Worm (Caenorhabditis elegans): Measurements from ENCODE around the gene F14H12.3.

Gene F14H12.3

DNA sequence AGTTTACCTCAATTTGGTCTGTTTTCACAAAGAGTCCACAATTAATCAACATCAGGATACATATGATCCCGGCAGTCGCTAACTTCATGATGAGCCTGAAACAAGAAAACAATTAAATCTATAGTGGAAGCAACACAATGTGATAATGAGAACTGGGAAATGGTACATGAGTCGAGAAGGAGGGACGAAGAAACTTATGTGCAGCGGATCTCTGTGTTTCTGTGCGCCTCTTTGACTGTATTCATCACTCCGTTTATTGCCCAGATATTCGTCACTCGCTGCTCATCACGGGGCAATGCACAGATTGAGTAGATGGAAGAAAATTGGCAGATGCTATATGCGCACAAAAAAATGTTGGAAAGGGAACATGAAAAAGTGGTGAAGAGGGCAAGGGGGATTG, 22.2 kb downstream of the F14H12.3 start, which contains the start of gene R160.3:
Gene R160.3, minus strand, starts transcription at position 101 of the 400 bp plus-strand sequence.
- TF ChIP-seq snu-23 (GFP tag; optimal IDR thresholded peaks at IDR 0.05) (no peak), F16B12.6 (tag; optimal IDR thresholded peaks at IDR 0.05) (no peak), sptf-1 (tag; optimal IDR thresholded peaks at IDR 0.05) (no peak), Y116A8C.19 (tag; optimal IDR thresholded peaks at IDR 0.05; ENCODE audit: borderline replicate concordance) (no peak), pax-3 (tag; optimal IDR thresholded peaks at IDR 0.05) (no peak), nhr-77 (tag; optimal IDR thresholded peaks at IDR 0.05) (no peak), ceh-63 (GFP tag; optimal IDR thresholded peaks at IDR 0.05) (no peak), snpc-4 (tag; optimal IDR thresholded peaks at IDR 0.05) (no peak), swsn-7 (tag; optimal IDR thresholded peaks at IDR 0.05) (no peak), elt-3 (tag; optimal IDR thresholded peaks at IDR 0.05) (no peak), lin-15B (tag; optimal IDR thresholded peaks at IDR 0.05) (no peak), pqm-1 (tag; optimal IDR thresholded peaks at IDR 0.05) (no peak), ama-1 (optimal IDR thresholded peaks at IDR 0.05) (no peak), skn-1 (tag; optimal IDR thresholded peaks at IDR 0.05) (no peak), nhr-12 (tag; optimal IDR thresholded peaks at IDR 0.05) (no peak), blmp-1 (tag; optimal IDR thresholded peaks at IDR 0.05) (no peak), dsc-1 (tag; optimal IDR thresholded peaks at IDR 0.05) (no peak), jun-1 (tag; optimal IDR thresholded peaks at IDR 0.05) (no peak)

ce11 chrX:4367414-4367813, 23.4 kb downstream of the F14H12.3 start, which contains the start of gene R160.10:
Gene R160.10 (minus strand): TSS chrX:4367514.
- TF ChIP-seq egl-27 (tag; optimal IDR thresholded peaks at IDR 0.05) (no peak), isw-1 (GFP tag; IDR thresholded peaks at IDR 0.05) (no peak), unc-86 (tag; optimal IDR thresholded peaks at IDR 0.05) (no peak), elt-3 (tag; optimal IDR thresholded peaks at IDR 0.05) (no peak), hlh-4 (tag; optimal IDR thresholded peaks at IDR 0.05) (no peak), ama-1 (optimal IDR thresholded peaks at IDR 0.05) (no peak), mab-9 (GFP tag; IDR thresholded peaks at IDR 0.05) (no peak), snpc-4 (tag; optimal IDR thresholded peaks at IDR 0.05) (no peak), snu-23 (GFP tag; optimal IDR thresholded peaks at IDR 0.05) (no peak), nhr-47 (tag; optimal IDR thresholded peaks at IDR 0.05) (no peak)

DNA sequence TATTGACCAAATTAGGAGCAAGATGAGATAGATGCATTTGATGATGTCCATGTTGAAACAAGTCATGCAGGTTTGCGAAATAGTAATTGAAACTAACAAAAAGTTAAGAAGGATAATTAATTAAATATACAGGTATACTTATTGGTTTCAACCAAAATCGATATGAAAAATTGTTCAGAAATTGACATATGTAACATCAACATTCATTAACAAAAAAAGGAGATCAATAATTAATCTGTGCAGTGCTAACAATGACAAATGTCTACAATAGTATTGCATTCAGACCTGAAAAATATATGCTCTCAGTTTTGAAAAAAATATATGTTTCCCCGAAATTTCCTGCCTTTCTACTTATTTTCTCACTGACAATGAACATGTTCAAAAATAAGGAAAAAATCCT, 24.8 kb downstream of the F14H12.3 start, which contains the start of gene R160.4:
Gene R160.4, minus strand, starts transcription at position 101 of the 400 bp plus-strand sequence.
- TF ChIP-seq ets-5 (GFP tag; IDR thresholded peaks at IDR 0.05) (no peak), unc-130 (tag; optimal IDR thresholded peaks at IDR 0.05) (no peak), swsn-7 (tag; optimal IDR thresholded peaks at IDR 0.05) (no peak), Y116A8C.19 (tag; optimal IDR thresholded peaks at IDR 0.05; ENCODE audit: borderline replicate concordance) (no peak), pag-3 (tag; optimal IDR thresholded peaks at IDR 0.05; ENCODE audit: borderline replicate concordance, insufficient read depth) (no peak), grh-1 (GFP tag; IDR thresholded peaks at IDR 0.05) (no peak), nhr-19 (GFP tag; conservative IDR thresholded peaks at IDR 0.05) (no peak), mef-2 (tag; optimal IDR thresholded peaks at IDR 0.05) (no peak), sup-37 (GFP tag; optimal IDR thresholded peaks at IDR 0.05) (no peak), zip-4 (GFP tag; optimal IDR thresholded peaks at IDR 0.05) (no peak), egl-13 (tag; optimal IDR thresholded peaks at IDR 0.05) (no peak), ama-1 (optimal IDR thresholded peaks at IDR 0.05) (no peak), ztf-11 (tag; optimal IDR thresholded peaks at IDR 0.05) (no peak), irx-1 (tag; optimal IDR thresholded peaks at IDR 0.05) (no peak), nhr-71 (tag; optimal IDR thresholded peaks at IDR 0.05) (no peak), rnt-1 (tag; optimal IDR thresholded peaks at IDR 0.05) (no peak), nhr-47 (tag; optimal IDR thresholded peaks at IDR 0.05) (no peak)

ce11 chrX:4370756-4371155, 26.7 kb downstream of the F14H12.3 start, which contains the start of gene R160.5:
Gene R160.5 (minus strand): TSS chrX:4370856.
- TF ChIP-seq nhr-76 (tag; optimal IDR thresholded peaks at IDR 0.05): no peak
- TF ChIP-seq nhr-237 (tag; optimal IDR thresholded peaks at IDR 0.05): no peak
- TF ChIP-seq C16A3.4 (tag; optimal IDR thresholded peaks at IDR 0.05): no peak
- no peak for TF ChIP-seq ztf-4 (tag; optimal IDR thresholded peaks at IDR 0.05)
- TF ChIP-seq egl-27 (tag; optimal IDR thresholded peaks at IDR 0.05): no peak
- TF ChIP-seq unc-130 (tag; optimal IDR thresholded peaks at IDR 0.05): no peak
- TF ChIP-seq unc-30 (tag; optimal IDR thresholded peaks at IDR 0.05): no peak
- no peak for TF ChIP-seq zag-1 (tag; optimal IDR thresholded peaks at IDR 0.05)
- TF ChIP-seq fkh-8 (tag; optimal IDR thresholded peaks at IDR 0.05): no peak
- no peak for TF ChIP-seq ztf-11 (tag; optimal IDR thresholded peaks at IDR 0.05)
- TF ChIP-seq nhr-71 (tag; optimal IDR thresholded peaks at IDR 0.05): no peak
- TF ChIP-seq dsc-1 (tag; optimal IDR thresholded peaks at IDR 0.05): no peak

Measured in whole organism, L1 larva.